Fruit fly (Drosophila melanogaster) Kc167 (cell line): Measurements from ENCODE around the gene Eig71Ej.

Source experiments
- Myc ChIP-seq: fragments of >200 bp; optimal IDR thresholded peaks from 2 replicates; lab custom pipeline; 2017; ENCODE audit warnings: missing external identifiers
- h ChIP-seq: fragments of >200 bp; optimal IDR thresholded peaks from 3 replicates; lab custom pipeline; 2018; ENCODE audit warnings: missing external identifiers
- insv ChIP-seq: fragments of >200 bp; optimal IDR thresholded peaks from 3 replicates; lab custom pipeline; 2018; ENCODE audit warnings: missing external identifiers
- ttk ChIP-seq: sonication (Bioruptor generic); optimal IDR thresholded peaks from 2 replicates; lab custom pipeline; 2017; ENCODE audit warnings: missing external identifiers

DNA sequence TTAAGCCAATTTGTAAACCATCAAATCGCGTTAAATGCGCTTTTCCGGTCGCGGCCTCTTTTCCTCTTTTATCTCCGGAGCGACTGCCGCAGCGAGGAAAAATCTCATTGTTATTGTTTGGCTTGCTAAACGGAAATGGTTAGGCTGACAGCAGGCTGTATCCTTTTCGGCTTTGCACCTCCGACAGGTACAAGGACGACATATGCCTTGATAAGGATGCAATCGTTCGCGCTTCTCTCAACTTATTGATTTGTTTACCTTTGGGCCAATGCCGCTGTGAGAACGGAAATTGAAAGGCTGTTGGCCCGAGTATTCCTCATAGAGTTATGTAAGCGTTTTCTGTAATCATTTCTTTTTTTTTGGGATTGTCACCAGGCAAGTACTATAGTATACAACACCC lies 22.3 kb downstream of the Eig71Ej start:
- TF ChIP-seq Myc (no peak), insv (lab: Kevin White, UChicago) (no peak), ttk (lab: Kevin White, UChicago) (no peak), h (lab: Kevin White, UChicago) (no peak)
